Worm (Caenorhabditis elegans): ENCODE results near the gene btb-18.

Gene btb-18

ce11 chrII:3341989-3342388, 44.0 kb downstream of the btb-18 start, which contains the start of gene F14D2.11:
TSS of gene F14D2.11 (minus strand) at chrII:3342089.
- TF ChIP-seq unc-55 (GFP tag; optimal IDR thresholded peaks at IDR 0.05) (no peak), crh-2 (tag; optimal IDR thresholded peaks at IDR 0.05) (no peak), ZK546.5 (tag; optimal IDR thresholded peaks at IDR 0.05) (no peak), elt-3 (tag; optimal IDR thresholded peaks at IDR 0.05) (no peak), unc-62 (GFP tag; optimal IDR thresholded peaks at IDR 0.05) (no peak), sem-4 (tag; optimal IDR thresholded peaks at IDR 0.05) (no peak), fos-1 (tag; optimal IDR thresholded peaks at IDR 0.05) (no peak)

ce11 chrII:3343714-3344113, 45.7 kb downstream of the btb-18 start, which contains the start of gene F14D2.15:
TSS of gene F14D2.15 (minus strand) at chrII:3343814.
- no peak for TF ChIP-seq ama-1 (optimal IDR thresholded peaks at IDR 0.05)

DNA sequence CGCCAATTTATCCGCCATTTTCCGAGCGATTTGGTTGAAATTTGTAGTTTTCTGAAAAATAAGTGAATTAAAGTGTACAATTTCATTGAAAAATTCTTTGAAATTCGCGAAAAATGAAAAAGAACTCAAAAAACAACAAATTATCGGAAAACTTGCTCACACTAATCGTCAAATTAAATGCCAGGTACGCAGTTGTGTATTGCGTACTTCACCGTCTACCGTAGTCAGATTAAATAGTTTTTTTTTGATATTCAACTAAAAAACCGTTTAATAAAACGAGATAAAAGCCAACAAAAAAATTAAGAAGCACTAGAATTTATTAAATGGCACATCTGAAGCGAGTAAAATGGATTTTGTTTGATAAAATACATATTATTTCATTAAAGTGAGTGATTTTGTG, 46.9 kb downstream of the btb-18 start, which contains the start of gene bath-28:
Gene bath-28 (minus strand): TSS at position 51 of the 400 bp plus-strand sequence.
- TF ChIP-seq dmd-4 (tag; optimal IDR thresholded peaks at IDR 0.05), result no peak
- no peak for TF ChIP-seq nhr-25 (tag; optimal IDR thresholded peaks at IDR 0.05)
- no peak for TF ChIP-seq nhr-129 (tag; optimal IDR thresholded peaks at IDR 0.05)
- TF ChIP-seq gmeb-1 (tag; optimal IDR thresholded peaks at IDR 0.05), result no peak
- no peak for TF ChIP-seq C34F6.9 (tag; optimal IDR thresholded peaks at IDR 0.05)
- TF ChIP-seq elt-1 (tag; optimal IDR thresholded peaks at IDR 0.05), result no peak
- TF ChIP-seq nhr-10 (tag; optimal IDR thresholded peaks at IDR 0.05), result no peak
- no peak for TF ChIP-seq nhr-21 (tag; optimal IDR thresholded peaks at IDR 0.05)
- no peak for TF ChIP-seq lin-13 (GFP tag; optimal IDR thresholded peaks at IDR 0.05)
- TF ChIP-seq egl-27 (tag; optimal IDR thresholded peaks at IDR 0.05), result no peak
- no peak for TF ChIP-seq nhr-12 (tag; optimal IDR thresholded peaks at IDR 0.05)
- TF ChIP-seq nhr-23 (tag; optimal IDR thresholded peaks at IDR 0.05), result no peak
- TF ChIP-seq lsy-2 (tag; optimal IDR thresholded peaks at IDR 0.05), result no peak
- no peak for TF ChIP-seq sem-4 (tag; optimal IDR thresholded peaks at IDR 0.05)
- TF ChIP-seq lin-11 (tag; optimal IDR thresholded peaks at IDR 0.05), result no peak
- TF ChIP-seq blmp-1 (tag; optimal IDR thresholded peaks at IDR 0.05; ENCODE audit: insufficient read depth), result no peak

DNA sequence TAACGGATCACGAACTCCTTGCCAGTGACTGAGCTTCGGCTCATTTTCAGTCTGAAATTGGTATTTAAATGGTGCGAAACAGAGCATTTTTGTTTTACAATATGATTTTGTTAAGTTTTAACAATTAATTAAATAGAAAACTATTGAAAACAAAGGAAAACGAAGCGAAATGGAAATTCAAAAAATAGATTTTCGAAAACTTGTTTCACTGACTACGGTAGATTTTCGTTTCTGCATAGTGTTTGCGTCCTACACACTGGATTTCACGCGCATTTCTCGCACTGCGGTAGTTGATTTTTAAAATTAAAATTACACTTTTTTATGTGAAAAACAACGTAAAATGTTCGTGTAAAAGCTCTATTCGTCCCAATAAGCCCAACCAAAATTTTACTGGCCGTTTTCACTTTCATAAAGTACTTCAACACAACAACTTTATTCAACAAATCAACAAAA, 48.3 kb downstream of the btb-18 start, which contains the start of gene bath-30:
Gene bath-30 (minus strand): TSS at position 51 of the 453 bp plus-strand sequence.
- TF ChIP-seq nhr-77 (tag; optimal IDR thresholded peaks at IDR 0.05), result no peak
- no peak for TF ChIP-seq elt-3 (tag; optimal IDR thresholded peaks at IDR 0.05)
- no peak for TF ChIP-seq lin-11 (tag; optimal IDR thresholded peaks at IDR 0.05)
- TF ChIP-seq Y55F3AM.14 (GFP tag; optimal IDR thresholded peaks at IDR 0.05), result no peak
- no peak for TF ChIP-seq lin-13 (GFP tag; optimal IDR thresholded peaks at IDR 0.05)

DNA sequence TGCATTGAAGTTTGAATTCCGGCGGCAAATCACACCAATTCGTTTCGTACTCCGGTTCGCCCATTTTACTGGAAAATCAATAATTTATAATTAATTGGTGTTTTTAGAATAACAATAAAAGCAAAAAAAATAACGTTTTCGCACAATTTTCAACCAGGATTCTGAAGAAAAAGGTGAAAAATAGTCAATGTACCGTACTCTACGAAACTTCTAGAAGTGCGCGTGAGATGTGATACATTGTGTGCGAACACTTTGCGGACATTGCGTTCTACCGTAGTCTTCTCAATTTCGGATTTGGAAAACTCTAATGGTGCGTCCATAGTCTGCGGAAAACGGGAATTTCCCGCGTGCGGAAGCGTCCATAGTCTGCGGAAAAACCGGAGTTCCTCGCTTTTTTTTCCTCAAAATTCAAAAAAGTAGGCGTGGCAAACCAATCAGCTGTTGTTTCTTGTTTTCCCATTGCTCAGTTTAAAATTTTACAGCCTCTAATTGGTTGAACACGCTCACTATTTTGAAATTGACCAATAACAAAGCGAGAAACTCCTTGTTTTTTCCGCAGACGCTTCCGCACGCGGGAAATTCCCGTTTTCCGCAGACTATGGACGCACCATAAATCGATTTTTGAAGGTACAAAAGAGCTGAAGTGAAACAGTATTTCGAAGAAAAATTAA, 50.1 kb downstream of the btb-18 start, which contains the start of the genes F14D2.14 and bath-29:
Gene F14D2.14 (minus strand): TSS at position 51 of the 671 bp plus-strand sequence.
Gene bath-29 (plus strand): TSS at position 621 of the 671 bp plus-strand sequence.
- TF ChIP-seq elt-1 (tag; optimal IDR thresholded peaks at IDR 0.05) (no peak), sma-9 (GFP tag; optimal IDR thresholded peaks at IDR 0.05) (no peak), sma-9 (tag; optimal IDR thresholded peaks at IDR 0.05) (no peak), nhr-23 (tag; optimal IDR thresholded peaks at IDR 0.05) (no peak), nhr-10 (tag; optimal IDR thresholded peaks at IDR 0.05) (no peak), aly-2 (tag; optimal IDR thresholded peaks at IDR 0.05) (no peak), zag-1 (tag; optimal IDR thresholded peaks at IDR 0.05) (no peak), sem-4 (tag; optimal IDR thresholded peaks at IDR 0.05) (no peak), ztf-1 (GFP tag; conservative IDR thresholded peaks at IDR 0.05) (no peak), ceh-16 (tag; optimal IDR thresholded peaks at IDR 0.05) (no peak), mab-5 (tag; optimal IDR thresholded peaks at IDR 0.05) (no peak), blmp-1 (tag; optimal IDR thresholded peaks at IDR 0.05; ENCODE audit: insufficient read depth) (no peak), F13H6.1 (tag; optimal IDR thresholded peaks at IDR 0.05) (no peak)

All from whole organism, L2 larva.